Worm (Caenorhabditis elegans) whole organism, L1 larva: ENCODE data around the gene C25D7.15.
A peak's percentile ranks its signal among the peaks of the same experiment; 100 is the strongest.

ENCODE experiments used
- C34B4.2 ChIP-seq: sonication (generic microtip); optimal IDR thresholded peaks from 2 replicates; lab custom pipeline; 2017; ENCODE audit warnings: mild to moderate bottlenecking, missing genetic modification characterization, missing compliant biosample characterization
- F16B12.6 ChIP-seq: fragments of 150-350 bp; optimal IDR thresholded peaks from 2 replicates; lab custom pipeline; 2014; ENCODE audit warnings: missing biosample characterization, missing genetic modification characterization
- Y116A8C.19 ChIP-seq: sonication (generic microtip); optimal IDR thresholded peaks from 2 replicates; lab custom pipeline; 2016; ENCODE audit warnings: missing compliant biosample characterization, missing genetic modification characterization, borderline replicate concordance
- aha-1 ChIP-seq: fragments of 150-350 bp; optimal IDR thresholded peaks from 2 replicates; lab custom pipeline; 2014; ENCODE audit warnings: missing biosample characterization, missing genetic modification characterization
- ceh-63 ChIP-seq: fragments of 200-800 bp; sonication (Bioruptor generic); optimal IDR thresholded peaks from 2 replicates; lab custom pipeline; 2018; ENCODE audit warnings: mild to moderate bottlenecking, missing genetic modification characterization, missing compliant biosample characterization
- ceh-8 ChIP-seq: fragments of 200-800 bp; sonication (Bioruptor generic); optimal IDR thresholded peaks from 2 replicates; lab custom pipeline; 2018; ENCODE audit warnings: mild to moderate bottlenecking, missing genetic modification characterization, moderate library complexity, missing compliant biosample characterization
- ces-1 ChIP-seq: fragments of 150-350 bp; optimal IDR thresholded peaks from 2 replicates; lab custom pipeline; 2014; ENCODE audit warnings: missing biosample characterization, missing genetic modification reagents, missing genetic modification characterization
- efl-1 ChIP-seq, 4 experiments: fragments of 150-350 bp; optimal IDR thresholded peaks in 3 of 4; peaks in 1 of 4; 1 replicate in 1 of 4; 2 replicates in 3 of 4; lab custom pipeline; 2014; ENCODE audit warnings: missing biosample characterization in 2 of 4, missing genetic modification characterization in 2 of 4, missing genetic modification reagents in 2 of 4
- efl-3 ChIP-seq: fragments of 200-800 bp; sonication (Bioruptor generic); optimal IDR thresholded peaks from 2 replicates; lab custom pipeline; 2018; ENCODE audit warnings: mild to moderate bottlenecking, missing genetic modification characterization, missing compliant biosample characterization
- egl-27 ChIP-seq, 2 experiments: fragments of 150-350 bp in 1 of 2; sonication (generic microtip); optimal IDR thresholded peaks; 3 replicates each; lab custom pipeline; 2017 to 2018; ENCODE audit warnings: missing biosample characterization in 2 of 2, missing genetic modification characterization in 2 of 2, missing genetic modification reagents in 2 of 2
- elt-3 ChIP-seq, 6 experiments: fragments of 150-350 bp in 1 of 6; sonication (generic microtip); optimal IDR thresholded peaks; 2 replicates each; lab custom pipeline; 2017 to 2018; ENCODE audit warnings: missing biosample characterization in 6 of 6, missing genetic modification characterization in 6 of 6, inconsistent platforms in 1 of 6
- fos-1 ChIP-seq: fragments of 150-350 bp; optimal IDR thresholded peaks from 2 replicates; lab custom pipeline; 2014; ENCODE audit warnings: missing biosample characterization, missing genetic modification characterization
- grh-1 ChIP-seq: fragments of 200-800 bp; sonication (Bioruptor generic); IDR thresholded peaks from 2 replicates; pipeline ENCODE4 v1.3.6; 2022; ENCODE audit warnings: missing genetic modification reagents, missing genetic modification characterization, missing compliant biosample characterization
- hlh-17 ChIP-seq: fragments of 200-800 bp; sonication (Bioruptor generic); optimal IDR thresholded peaks from 2 replicates; lab custom pipeline; 2018; ENCODE audit warnings: missing genetic modification characterization, mild to moderate bottlenecking, missing compliant biosample characterization, moderate library complexity, borderline replicate concordance
- irx-1 ChIP-seq: sonication (generic microtip); optimal IDR thresholded peaks from 2 replicates; lab custom pipeline; 2016; ENCODE audit warnings: missing genetic modification characterization, missing compliant biosample characterization
- isw-1 ChIP-seq: fragments of 200-800 bp; sonication (Bioruptor generic); IDR thresholded peaks from 2 replicates; pipeline ENCODE4 v1.3.6; 2022; ENCODE audit warnings: missing genetic modification characterization, missing compliant biosample characterization
- lin-14 ChIP-seq: fragments of 200-800 bp; sonication (Bioruptor generic); optimal IDR thresholded peaks from 2 replicates; lab custom pipeline; 2018; ENCODE audit warnings: mild to moderate bottlenecking, missing genetic modification characterization, moderate library complexity, missing compliant biosample characterization
- lin-15B ChIP-seq: fragments of 150-350 bp; sonication (generic microtip); optimal IDR thresholded peaks from 3 replicates; lab custom pipeline; 2014; ENCODE audit warnings: missing biosample characterization, missing genetic modification characterization
- lir-3 ChIP-seq: sonication (generic microtip); optimal IDR thresholded peaks from 2 replicates; lab custom pipeline; 2016; ENCODE audit warnings: mild to moderate bottlenecking, missing genetic modification characterization, moderate library complexity, missing compliant biosample characterization; ENCODE audit not compliant: poor library complexity
- lsy-2 ChIP-seq, 2 experiments: fragments of 150-350 bp; optimal IDR thresholded peaks; 2 replicates each; lab custom pipeline; 2014; ENCODE audit warnings: missing biosample characterization in 2 of 2, missing genetic modification characterization in 2 of 2
- mef-2 ChIP-seq: fragments of 150-350 bp; optimal IDR thresholded peaks from 2 replicates; lab custom pipeline; 2014; ENCODE audit warnings: missing biosample characterization, missing genetic modification characterization
- mep-1 ChIP-seq: fragments of 150-350 bp; optimal IDR thresholded peaks from 2 replicates; lab custom pipeline; 2014; ENCODE audit warnings: missing biosample characterization, missing genetic modification characterization
- nhr-71 ChIP-seq: sonication (generic microtip); optimal IDR thresholded peaks from 2 replicates; lab custom pipeline; 2016; ENCODE audit warnings: mild to moderate bottlenecking, missing genetic modification characterization, moderate library complexity, missing compliant biosample characterization
- nhr-85 ChIP-seq: sonication (generic microtip); peaks from one replicate; lab custom pipeline; 2016; ENCODE audit warnings: missing genetic modification characterization, inconsistent platforms, missing compliant biosample characterization
- nhr-90 ChIP-seq: sonication (generic microtip); optimal IDR thresholded peaks from 2 replicates; lab custom pipeline; 2016; ENCODE audit warnings: mild to moderate bottlenecking, missing genetic modification characterization, missing compliant biosample characterization; ENCODE audit not compliant: poor library complexity
- pag-3 ChIP-seq: sonication (generic microtip); optimal IDR thresholded peaks from 2 replicates; lab custom pipeline; 2017; ENCODE audit warnings: missing genetic modification characterization, mild to moderate bottlenecking, missing compliant biosample characterization, antibody characterized with exemption, borderline replicate concordance; ENCODE audit not compliant: insufficient read depth
- pqm-1 ChIP-seq: sonication (generic microtip); optimal IDR thresholded peaks from 3 replicates; lab custom pipeline; 2017; ENCODE audit warnings: missing biosample characterization, missing genetic modification characterization
- rnt-1 ChIP-seq: sonication (generic microtip); optimal IDR thresholded peaks from 2 replicates; lab custom pipeline; 2016; ENCODE audit warnings: mild to moderate bottlenecking, missing genetic modification characterization, moderate library complexity, missing compliant biosample characterization
- sox-4 ChIP-seq: sonication (generic microtip); optimal IDR thresholded peaks from 2 replicates; lab custom pipeline; 2016; ENCODE audit warnings: missing genetic modification characterization, missing compliant biosample characterization
- sptf-1 ChIP-seq: fragments of 150-350 bp; optimal IDR thresholded peaks from 2 replicates; lab custom pipeline; 2014; ENCODE audit warnings: missing biosample characterization, missing genetic modification characterization
- tbx-2 ChIP-seq: sonication (generic microtip); optimal IDR thresholded peaks from 2 replicates; lab custom pipeline; 2016; ENCODE audit warnings: missing genetic modification characterization, missing compliant biosample characterization
- tlp-1 ChIP-seq: fragments of 150-350 bp; optimal IDR thresholded peaks from 2 replicates; lab custom pipeline; 2014; ENCODE audit warnings: missing biosample characterization, missing genetic modification characterization
- xbp-1 ChIP-seq: sonication (generic microtip); optimal IDR thresholded peaks from 2 replicates; lab custom pipeline; 2016; ENCODE audit warnings: missing genetic modification characterization, missing compliant biosample characterization
- zip-4 ChIP-seq: fragments of 200-800 bp; sonication (Bioruptor generic); optimal IDR thresholded peaks from 2 replicates; lab custom pipeline; 2018; ENCODE audit warnings: mild to moderate bottlenecking, missing genetic modification characterization, moderate library complexity, missing compliant biosample characterization

The C25D7.15 gene

ce11 chrV:15016795-15017429, 42.7 kb upstream of the C25D7.15 start:
- TF ChIP-seq tbx-2 (tag; lab: Kevin White, UChicago) (no peak), pag-3 (tag; lab: Kevin White, UChicago) (no peak), nhr-90 (tag; lab: Kevin White, UChicago) (no peak), xbp-1 (tag; lab: Kevin White, UChicago) (no peak), sptf-1 (tag; lab: Kevin White, UChicago) (no peak), ces-1 (GFP tag; lab: Kevin White, UChicago) (no peak), fos-1 (tag; lab: Kevin White, UChicago) (no peak), lin-14 (GFP tag; lab: Kevin White, UChicago) (peak; percentile 60), lir-3 (tag; lab: Kevin White, UChicago) (no peak), efl-1 (optimal IDR thresholded peaks at IDR 0.05; lab: Kevin White, UChicago) (no peak), efl-1 (GFP tag; optimal IDR thresholded peaks at IDR 0.05 in 1 of 2; lab: Kevin White, UChicago) (no peak), zip-4 (GFP tag; lab: Kevin White, UChicago) (no peak), mef-2 (no peak), nhr-71 (tag; lab: Kevin White, UChicago) (peak; percentile 2), elt-3 (tag; optimal IDR thresholded peaks at IDR 0.05; lab: Kevin White, UChicago) (peak in 1 of 6 experiments; percentile 16), irx-1 (tag; lab: Kevin White, UChicago) (no peak), F16B12.6 (no peak), grh-1 (GFP tag; lab: Robert Waterston, UW) (0 out of 2 replicates have a peak, but pooled peaks have one; percentile 26), lsy-2 (tag; optimal IDR thresholded peaks at IDR 0.05; lab: Kevin White, UChicago) (no peak), nhr-85 (tag; lab: Kevin White, UChicago) (peak; percentile 86), lin-15B (tag; lab: Kevin White, UChicago) (no peak), isw-1 (GFP tag; lab: Robert Waterston, UW) (no peak), sox-4 (no peak), aha-1 (tag; lab: Kevin White, UChicago) (no peak), egl-27 (tag; optimal IDR thresholded peaks at IDR 0.05; lab: Kevin White, UChicago) (no peak), rnt-1 (tag; lab: Kevin White, UChicago) (no peak), C34B4.2 (tag; lab: Kevin White, UChicago) (no peak), Y116A8C.19 (no peak), ceh-63 (GFP tag; lab: Kevin White, UChicago) (no peak), tlp-1 (tag; lab: Kevin White, UChicago) (no peak), mep-1 (tag; lab: Kevin White, UChicago) (no peak)

ce11 chrV:15020229-15020628, 39.4 kb upstream of the C25D7.15 start, which contains the start of gene F14H8.2:
Gene F14H8.2 (minus strand): TSS chrV:15020329.
- peak; percentile 1 for TF ChIP-seq ceh-8 (GFP tag; lab: Kevin White, UChicago)
- TF ChIP-seq nhr-71 (tag; lab: Kevin White, UChicago): no peak
- no peak for TF ChIP-seq efl-1 (optimal IDR thresholded peaks at IDR 0.05; lab: Kevin White, UChicago)
- TF ChIP-seq efl-1 (GFP tag; optimal IDR thresholded peaks at IDR 0.05 in 1 of 2; lab: Kevin White, UChicago): peak in 1 of 2 experiments; percentile 59

ce11 chrV:15020732-15021131, 38.9 kb upstream of the C25D7.15 start, which contains the start of gene F14H8.5:
Gene F14H8.5 (plus strand): TSS chrV:15021032.
- no peak for TF ChIP-seq efl-3 (GFP tag; lab: Kevin White, UChicago)
- no peak for TF ChIP-seq pqm-1
- no peak for TF ChIP-seq hlh-17 (GFP tag; lab: Kevin White, UChicago)

- TF ChIP-seq lsy-2 (tag; optimal IDR thresholded peaks at IDR 0.05; lab: Kevin White, UChicago) (no peak), ceh-8 (GFP tag; lab: Kevin White, UChicago) (peak; percentile 58)
Measured at ce11 chrV:15023544-15023943, 36.1 kb upstream of the C25D7.15 start, which contains the start of gene F14H8.4. Gene F14H8.4 (plus strand): TSS chrV:15023844.
